Worm (Caenorhabditis elegans): ENCODE results near the gene F13H8.12.
A peak's percentile ranks its signal among the peaks of the same experiment; 100 is the strongest.

Gene F13H8.12

DNA sequence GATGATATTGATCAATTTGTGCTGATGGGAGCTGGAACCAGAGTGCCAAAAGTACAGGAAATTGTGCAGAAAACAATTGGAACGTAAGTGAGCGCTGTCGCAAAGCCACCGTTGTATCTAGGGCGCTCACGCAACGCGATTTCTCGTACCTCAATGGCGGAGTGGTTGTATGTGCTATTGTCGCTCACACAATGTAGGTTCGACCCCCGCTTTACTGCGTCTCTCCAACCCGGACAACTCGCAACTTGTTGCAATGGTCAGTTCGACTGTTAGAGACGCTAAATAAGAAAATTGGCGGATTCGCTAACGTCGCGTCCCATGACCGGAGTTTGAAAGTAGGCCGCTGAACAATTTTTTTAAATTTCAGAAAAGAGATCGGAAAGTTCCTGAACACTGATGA, 13.8 kb upstream of the F13H8.12 start:
- TF ChIP-seq ref-2 (tag; optimal IDR thresholded peaks at IDR 0.05) = peak; percentile 59
- TF ChIP-seq nfya-1 (tag; optimal IDR thresholded peaks at IDR 0.05) = no peak
- TF ChIP-seq elt-2 (tag; optimal IDR thresholded peaks at IDR 0.05) = peak; percentile 76
- TF ChIP-seq Y22D7AL.16 (tag; optimal IDR thresholded peaks at IDR 0.05) = peak; percentile 78
- TF ChIP-seq tbx-7 (tag; optimal IDR thresholded peaks at IDR 0.05) = no peak
- TF ChIP-seq ets-4 (tag; optimal IDR thresholded peaks at IDR 0.05) = peak; percentile 47
- peak; percentile 59 for TF ChIP-seq dmd-4 (tag; optimal IDR thresholded peaks at IDR 0.05; ENCODE audit: borderline replicate concordance)
- peak; percentile 52 for TF ChIP-seq pha-2 (tag; optimal IDR thresholded peaks at IDR 0.05)
- peak; percentile 8 for TF ChIP-seq unc-42 (tag; optimal IDR thresholded peaks at IDR 0.05)
- TF ChIP-seq ttx-3 (tag; optimal IDR thresholded peaks at IDR 0.05) = peak; percentile 42
- peak; percentile 73; the same call in 1 of the 2 replicates for TF ChIP-seq unc-3 (GFP tag; conservative IDR thresholded peaks at IDR 0.05)
- peak; percentile 50 for TF ChIP-seq unc-3 (tag; optimal IDR thresholded peaks at IDR 0.05)
- peak; percentile 70 for TF ChIP-seq madf-2 (tag; optimal IDR thresholded peaks at IDR 0.05)
- TF ChIP-seq pros-1 (tag; optimal IDR thresholded peaks at IDR 0.05) = no peak
- TF ChIP-seq unc-55 (GFP tag; optimal IDR thresholded peaks at IDR 0.05) = no peak
- TF ChIP-seq ceh-18 (tag; optimal IDR thresholded peaks at IDR 0.05) = peak; percentile 70
- TF ChIP-seq dve-1 (tag; optimal IDR thresholded peaks at IDR 0.05) = peak; percentile 76
- no peak for TF ChIP-seq hlh-8 (tag; optimal IDR thresholded peaks at IDR 0.05)
- peak; percentile 81 for TF ChIP-seq tbx-2 (tag; optimal IDR thresholded peaks at IDR 0.05)
- TF ChIP-seq fax-1 (tag; optimal IDR thresholded peaks at IDR 0.05) = peak; percentile 71
- peak; percentile 79 for TF ChIP-seq ceh-2 (tag; optimal IDR thresholded peaks at IDR 0.05)
- TF ChIP-seq hlh-6 (tag; optimal IDR thresholded peaks at IDR 0.05) = peak; percentile 84
- TF ChIP-seq T23F11.4 (GFP tag; optimal IDR thresholded peaks at IDR 0.05) = peak; percentile 78
- TF ChIP-seq pax-1 (tag; optimal IDR thresholded peaks at IDR 0.05) = no peak
- TF ChIP-seq ceh-24 (tag; optimal IDR thresholded peaks at IDR 0.05) = peak; percentile 64
- peak; percentile 71 for TF ChIP-seq sox-2 (GFP tag; IDR thresholded peaks at IDR 0.05)
- no peak for TF ChIP-seq nhr-11 (tag; optimal IDR thresholded peaks at IDR 0.05)
- peak; percentile 68 for TF ChIP-seq ahr-1 (tag; optimal IDR thresholded peaks at IDR 0.05)
- TF ChIP-seq npax-4 (tag; optimal IDR thresholded peaks at IDR 0.05) = peak; percentile 61
- TF ChIP-seq ceh-45 (GFP tag; IDR thresholded peaks at IDR 0.05) = peak; percentile 60
- peak; percentile 73 for TF ChIP-seq C38D4.7 (GFP tag; optimal IDR thresholded peaks at IDR 0.05)
- TF ChIP-seq hlh-15 (tag; optimal IDR thresholded peaks at IDR 0.05) = peak; percentile 48
- peak; percentile 86 for TF ChIP-seq ceh-19 (GFP tag; optimal IDR thresholded peaks at IDR 0.05)
- TF ChIP-seq che-1 (tag; optimal IDR thresholded peaks at IDR 0.05) = peak; percentile 85
- peak; percentile 87 for TF ChIP-seq fkh-6 (tag; optimal IDR thresholded peaks at IDR 0.05)
- TF ChIP-seq odd-2 (tag; optimal IDR thresholded peaks at IDR 0.05) = no peak
- TF ChIP-seq pag-3 (tag; optimal IDR thresholded peaks at IDR 0.05; ENCODE audit: borderline replicate concordance) = no peak
- TF ChIP-seq K02D7.2 (tag; optimal IDR thresholded peaks at IDR 0.05) = peak; percentile 70
- TF ChIP-seq pat-9 (tag; optimal IDR thresholded peaks at IDR 0.05) = peak; percentile 72
- TF ChIP-seq eyg-1 (tag; optimal IDR thresholded peaks at IDR 0.05) = peak; percentile 24
- TF ChIP-seq hlh-30 (tag; optimal IDR thresholded peaks at IDR 0.05; ENCODE audit: insufficient read depth) = peak; percentile 74
- peak; percentile 42 for TF ChIP-seq rnt-1 (tag; optimal IDR thresholded peaks at IDR 0.05)
- peak; percentile 81 for TF ChIP-seq ceh-6 (GFP tag; optimal IDR thresholded peaks at IDR 0.05)
- TF ChIP-seq ceh-30 (tag; optimal IDR thresholded peaks at IDR 0.05) = no peak
- TF ChIP-seq nhr-232 (tag; optimal IDR thresholded peaks at IDR 0.05) = peak; percentile 75
- no peak for TF ChIP-seq elt-4 (tag; optimal IDR thresholded peaks at IDR 0.05)
- peak; percentile 48 for TF ChIP-seq unc-86 (tag; optimal IDR thresholded peaks at IDR 0.05)
- TF ChIP-seq ceh-48 (tag; optimal IDR thresholded peaks at IDR 0.05) = peak; percentile 61
- peak; percentile 49 for TF ChIP-seq C08G9.2 (tag; optimal IDR thresholded peaks at IDR 0.05)
- peak; percentile 72 for TF ChIP-seq syd-9 (tag; optimal IDR thresholded peaks at IDR 0.05)
- TF ChIP-seq lin-11 (tag; optimal IDR thresholded peaks at IDR 0.05) = peak; percentile 73
- peak; percentile 45 for TF ChIP-seq gmeb-2 (tag; optimal IDR thresholded peaks at IDR 0.05)
- peak; percentile 74 for TF ChIP-seq ceh-31 (tag; optimal IDR thresholded peaks at IDR 0.05)
